Worm (Caenorhabditis elegans) whole organism, young adult: Measurements from ENCODE around the gene kat-1.

ENCODE experiments used
- B0336.3 ChIP-seq: fragments of 200-800 bp; sonication (Bioruptor generic); IDR thresholded peaks from 2 replicates; pipeline ENCODE4 v1.3.6; 2022; ENCODE audit warnings: missing genetic modification characterization, missing compliant biosample characterization
- F39B2.1 ChIP-seq: fragments of 200-800 bp; sonication (Bioruptor generic); IDR thresholded peaks from 2 replicates; pipeline ENCODE4 v1.3.6; 2022; ENCODE audit warnings: missing genetic modification reagents, missing genetic modification characterization, missing compliant biosample characterization
- F49E8.2 ChIP-seq: sonication (generic microtip); optimal IDR thresholded peaks from 3 replicates; lab custom pipeline; 2017; ENCODE audit warnings: missing genetic modification characterization, mild to moderate bottlenecking, missing compliant biosample characterization, antibody characterized with exemption, moderate library complexity; ENCODE audit not compliant: insufficient read depth
- F57C9.4 ChIP-seq: sonication (generic microtip); optimal IDR thresholded peaks from 2 replicates; lab custom pipeline; 2017; ENCODE audit warnings: mild to moderate bottlenecking, missing genetic modification characterization, missing compliant biosample characterization
- T26A5.8 ChIP-seq: sonication (generic microtip); optimal IDR thresholded peaks from 2 replicates; lab custom pipeline; 2016; ENCODE audit warnings: missing genetic modification characterization, missing compliant biosample characterization
- Y53G8AR.9 ChIP-seq: fragments of 200-800 bp; sonication (Bioruptor generic); conservative IDR thresholded peaks from 2 replicates; pipeline ENCODE4 v1.3.6; 2022; ENCODE audit warnings: missing genetic modification reagents, missing genetic modification characterization, missing compliant biosample characterization
- Y56A3A.18 ChIP-seq: fragments of 200-800 bp; sonication (Bioruptor generic); IDR thresholded peaks from 2 replicates; pipeline ENCODE4 v1.3.6; 2022; ENCODE audit warnings: missing genetic modification reagents, missing genetic modification characterization, missing compliant biosample characterization
- akir-1 ChIP-seq: fragments of 200-800 bp; sonication (Bioruptor generic); optimal IDR thresholded peaks from 2 replicates; lab custom pipeline; 2018; ENCODE audit warnings: mild to moderate bottlenecking, missing genetic modification characterization, moderate library complexity, missing compliant biosample characterization
- attf-5 ChIP-seq: fragments of 200-800 bp; sonication (Bioruptor generic); optimal IDR thresholded peaks from 2 replicates; lab custom pipeline; 2018; ENCODE audit warnings: mild to moderate bottlenecking, missing genetic modification characterization, missing compliant biosample characterization
- bed-1 ChIP-seq: fragments of 200-800 bp; sonication (Bioruptor generic); IDR thresholded peaks from 2 replicates; pipeline ENCODE4 v1.3.6; 2022; ENCODE audit warnings: missing genetic modification reagents, missing genetic modification characterization, missing compliant biosample characterization
- cebp-1 ChIP-seq, 2 experiments: fragments of 200-800 bp in 1 of 2; sonication (Bioruptor generic) in 1 of 2; sonication (generic microtip) in 1 of 2; IDR thresholded peaks in 1 of 2; optimal IDR thresholded peaks in 1 of 2; 2 replicates each; pipeline versions ENCODE4 v1.3.6 to Lab custom; 2017 to 2022; ENCODE audit warnings: missing compliant biosample characterization in 2 of 2, missing genetic modification characterization in 2 of 2, mild to moderate bottlenecking in 1 of 2, missing genetic modification reagents in 1 of 2, moderate library complexity in 1 of 2
- ceh-27 ChIP-seq: fragments of 200-800 bp; sonication (Bioruptor generic); optimal IDR thresholded peaks from 2 replicates; lab custom pipeline; 2018; ENCODE audit warnings: mild to moderate bottlenecking, missing genetic modification characterization, moderate library complexity, missing compliant biosample characterization
- ceh-40 ChIP-seq: fragments of 200-800 bp; sonication (Bioruptor generic); IDR thresholded peaks from 2 replicates; pipeline ENCODE4 v1.3.6; 2022; ENCODE audit warnings: missing genetic modification characterization, missing compliant biosample characterization
- chd-7 ChIP-seq: sonication (generic microtip); optimal IDR thresholded peaks from 2 replicates; lab custom pipeline; 2016; ENCODE audit warnings: mild to moderate bottlenecking, missing genetic modification characterization, moderate library complexity, missing compliant biosample characterization
- dox-1 ChIP-seq: fragments of 200-800 bp; sonication (Bioruptor generic); IDR thresholded peaks from 2 replicates; pipeline ENCODE4 v1.3.6; 2022; ENCODE audit warnings: missing genetic modification reagents, missing genetic modification characterization, missing compliant biosample characterization
- dpff-1 ChIP-seq: sonication (generic microtip); optimal IDR thresholded peaks from 2 replicates; lab custom pipeline; 2017; ENCODE audit warnings: mild to moderate bottlenecking, missing genetic modification characterization, missing compliant biosample characterization
- dpl-1 ChIP-seq: fragments of 150-350 bp; optimal IDR thresholded peaks from 2 replicates; lab custom pipeline; 2014; ENCODE audit warnings: missing biosample characterization, missing genetic modification reagents, missing genetic modification characterization
- ets-4 ChIP-seq: fragments of 200-800 bp; sonication (Bioruptor generic); optimal IDR thresholded peaks from 2 replicates; lab custom pipeline; 2018; ENCODE audit warnings: mild to moderate bottlenecking, missing genetic modification characterization, missing compliant biosample characterization
- him-1 ChIP-seq: sonication (generic microtip); optimal IDR thresholded peaks from 2 replicates; lab custom pipeline; 2016; ENCODE audit warnings: missing genotype, missing genetic modification reagents, missing genetic modification characterization, missing compliant biosample characterization
- hlh-12 ChIP-seq: sonication (generic microtip); optimal IDR thresholded peaks from 2 replicates; lab custom pipeline; 2016; ENCODE audit warnings: missing genetic modification characterization, missing compliant biosample characterization
- hlh-26 ChIP-seq: fragments of 200-800 bp; sonication (Bioruptor generic); conservative IDR thresholded peaks from 2 replicates; pipeline ENCODE4 v1.3.6; 2022; ENCODE audit warnings: missing genetic modification reagents, missing genetic modification characterization, missing compliant biosample characterization
- hmg-20 ChIP-seq: fragments of 200-800 bp; sonication (Bioruptor generic); IDR thresholded peaks from 2 replicates; pipeline ENCODE4 v1.3.6; 2022; ENCODE audit warnings: missing genetic modification reagents, missing genetic modification characterization, missing compliant biosample characterization
- hsf-1 ChIP-seq: fragments of 200-800 bp; sonication (Bioruptor generic); IDR thresholded peaks from 2 replicates; pipeline ENCODE4 v1.3.6; 2022; ENCODE audit warnings: missing genetic modification reagents, missing genetic modification characterization, missing compliant biosample characterization
- lag-1 ChIP-seq: fragments of 200-800 bp; sonication (Bioruptor generic); IDR thresholded peaks from 2 replicates; pipeline ENCODE4 v1.3.6; 2022; ENCODE audit warnings: missing genetic modification reagents, missing genetic modification characterization, missing compliant biosample characterization
- let-607 ChIP-seq, 2 experiments: fragments of 200-800 bp in 1 of 2; sonication (Bioruptor generic) in 1 of 2; sonication (generic microtip) in 1 of 2; optimal IDR thresholded peaks; 2 replicates each; lab custom pipeline; 2016 to 2018; ENCODE audit warnings: mild to moderate bottlenecking in 2 of 2, missing compliant biosample characterization in 2 of 2, missing genetic modification characterization in 2 of 2, moderate library complexity in 2 of 2, missing genotype in 1 of 2
- lin-40 ChIP-seq: sonication (generic microtip); optimal IDR thresholded peaks from 2 replicates; lab custom pipeline; 2016; ENCODE audit warnings: missing genetic modification characterization, mild to moderate bottlenecking, missing compliant biosample characterization, missing genotype, missing genetic modification reagents
- lir-1 ChIP-seq: fragments of 200-800 bp; sonication (Bioruptor generic); conservative IDR thresholded peaks from 2 replicates; pipeline ENCODE4 v1.3.6; 2022; ENCODE audit warnings: missing genetic modification reagents, missing genetic modification characterization, missing compliant biosample characterization
- lsl-1 ChIP-seq: fragments of 200-800 bp; sonication (Bioruptor generic); optimal IDR thresholded peaks from 2 replicates; lab custom pipeline; 2018; ENCODE audit warnings: mild to moderate bottlenecking, missing genetic modification characterization, moderate library complexity, missing compliant biosample characterization
- madf-6 ChIP-seq: fragments of 200-800 bp; sonication (Bioruptor generic); IDR thresholded peaks from 2 replicates; pipeline ENCODE4 v1.3.6; 2022; ENCODE audit warnings: missing genetic modification reagents, missing genetic modification characterization, missing compliant biosample characterization
- madf-8 ChIP-seq: fragments of 200-800 bp; sonication (Bioruptor generic); conservative IDR thresholded peaks from 2 replicates; pipeline ENCODE4 v1.3.6; 2022; ENCODE audit warnings: missing genetic modification reagents, missing genetic modification characterization, missing compliant biosample characterization
- mcd-1 ChIP-seq: fragments of 200-800 bp; sonication (Bioruptor generic); IDR thresholded peaks from 2 replicates; pipeline ENCODE4 v1.3.6; 2022; ENCODE audit warnings: missing genetic modification reagents, missing genetic modification characterization, missing compliant biosample characterization
- nfya-1 ChIP-seq: sonication (generic microtip); optimal IDR thresholded peaks from 2 replicates; lab custom pipeline; 2017; ENCODE audit warnings: antibody characterized with exemption, missing compliant biosample characterization, missing genetic modification characterization, borderline replicate concordance; ENCODE audit not compliant: insufficient read depth
- nhr-120 ChIP-seq: fragments of 200-800 bp; sonication (Bioruptor generic); IDR thresholded peaks from 2 replicates; pipeline ENCODE4 v1.3.6; 2022; ENCODE audit warnings: missing genetic modification characterization, missing compliant biosample characterization
- rcor-1 ChIP-seq: fragments of 200-800 bp; sonication (Bioruptor generic); IDR thresholded peaks from 2 replicates; pipeline ENCODE4 v1.3.6; 2022; ENCODE audit warnings: missing genetic modification reagents, missing genetic modification characterization, missing compliant biosample characterization
- sdz-38 ChIP-seq: sonication (generic microtip); optimal IDR thresholded peaks from 2 replicates; lab custom pipeline; 2016; ENCODE audit warnings: missing genotype, missing genetic modification characterization, missing compliant biosample characterization
- snpc-1.1 ChIP-seq: sonication (generic microtip); optimal IDR thresholded peaks from 2 replicates; lab custom pipeline; 2017; ENCODE audit warnings: missing genetic modification characterization, mild to moderate bottlenecking, missing compliant biosample characterization, antibody characterized with exemption, moderate library complexity, missing genotype, missing genetic modification reagents; ENCODE audit not compliant: insufficient read depth
- snpc-1.3 ChIP-seq: sonication (generic microtip); optimal IDR thresholded peaks from 2 replicates; lab custom pipeline; 2017; ENCODE audit warnings: missing genetic modification characterization, mild to moderate bottlenecking, missing compliant biosample characterization, antibody characterized with exemption, moderate library complexity, missing genotype, missing genetic modification reagents; ENCODE audit not compliant: insufficient read depth
- snpc-4 ChIP-seq, 5 experiments: fragments of 150-350 bp in 1 of 5; sonication (generic microtip) in 4 of 5; optimal IDR thresholded peaks; 2 replicates each; lab custom pipeline; 2014 to 2018; ENCODE audit warnings: missing genetic modification characterization in 5 of 5, missing biosample characterization in 3 of 5, antibody characterized with exemption in 2 of 5, mild to moderate bottlenecking in 2 of 5, missing compliant biosample characterization in 2 of 5, missing genotype in 2 of 5, moderate library complexity in 2 of 5, missing genetic modification reagents in 1 of 5
- tlf-1 ChIP-seq: fragments of 200-800 bp; sonication (Bioruptor generic); optimal IDR thresholded peaks from 2 replicates; lab custom pipeline; 2018; ENCODE audit warnings: mild to moderate bottlenecking, missing genetic modification characterization, missing compliant biosample characterization
- zfh-2 ChIP-seq: fragments of 200-800 bp; sonication (Bioruptor generic); conservative IDR thresholded peaks from 2 replicates; pipeline ENCODE4 v1.3.6; 2022; ENCODE audit warnings: missing genetic modification reagents, missing genetic modification characterization, missing compliant biosample characterization
- zim-3 ChIP-seq: sonication (generic microtip); optimal IDR thresholded peaks from 2 replicates; lab custom pipeline; 2017; ENCODE audit warnings: mild to moderate bottlenecking, missing genetic modification characterization, moderate library complexity, missing compliant biosample characterization
- ztf-18 ChIP-seq: sonication (generic microtip); optimal IDR thresholded peaks from 2 replicates; lab custom pipeline; 2016; ENCODE audit warnings: missing genotype, mild to moderate bottlenecking, missing genetic modification characterization, missing compliant biosample characterization
- ztf-22 ChIP-seq: fragments of 200-800 bp; sonication (Bioruptor generic); optimal IDR thresholded peaks from 2 replicates; lab custom pipeline; 2018; ENCODE audit warnings: mild to moderate bottlenecking, missing genetic modification characterization, moderate library complexity, missing compliant biosample characterization
- ztf-25 ChIP-seq: fragments of 200-800 bp; sonication (Bioruptor generic); IDR thresholded peaks from 2 replicates; pipeline ENCODE4 v1.3.6; 2022; ENCODE audit warnings: missing genetic modification reagents, missing genetic modification characterization, missing compliant biosample characterization
- ztf-28 ChIP-seq: fragments of 200-800 bp; sonication (Bioruptor generic); IDR thresholded peaks from 2 replicates; pipeline ENCODE4 v1.3.6; 2022; ENCODE audit warnings: missing genetic modification reagents, missing genetic modification characterization, missing compliant biosample characterization
- ztf-3 ChIP-seq: fragments of 200-800 bp; sonication (Bioruptor generic); optimal IDR thresholded peaks from 2 replicates; lab custom pipeline; 2018; ENCODE audit warnings: mild to moderate bottlenecking, missing genetic modification characterization, missing compliant biosample characterization

Gene kat-1

ce11 chrII:7075564-7076228 lies 2.1 kb downstream of the kat-1 start, which contains the start of gene T02G5.7 (continued):
- TF ChIP-seq lin-40 (tag; lab: Kevin White, UChicago) = no peak
- no peak for TF ChIP-seq dpl-1
- TF ChIP-seq snpc-1.3 = no peak
- TF ChIP-seq ceh-40 (GFP tag; lab: Robert Waterston, UW) = no peak
- peak; percentile 20 for TF ChIP-seq ztf-22
- no peak for TF ChIP-seq ets-4 (GFP tag; lab: Kevin White, UChicago)
- no peak for TF ChIP-seq akir-1 (GFP tag; lab: Kevin White, UChicago)
- no peak for TF ChIP-seq lir-1 (GFP tag; lab: Robert Waterston, UW)
- TF ChIP-seq Y56A3A.18 (GFP tag; lab: Robert Waterston, UW) = no peak
- no peak for TF ChIP-seq ztf-25 (GFP tag; lab: Robert Waterston, UW)
- TF ChIP-seq lag-1 (GFP tag; lab: Robert Waterston, UW) = no peak
- no peak for TF ChIP-seq ceh-27
- TF ChIP-seq F49E8.2 (tag; lab: Kevin White, UChicago) = no peak
- peak; percentile 78 for TF ChIP-seq Y53G8AR.9
- no peak for TF ChIP-seq hlh-26 (GFP tag; lab: Robert Waterston, UW)
- no peak for TF ChIP-seq lsl-1 (GFP tag; lab: Kevin White, UChicago)
- TF ChIP-seq snpc-1.1 (tag; lab: Kevin White, UChicago) = no peak
- no peak for TF ChIP-seq hsf-1
- no peak for TF ChIP-seq him-1 (tag; lab: Kevin White, UChicago)
- no peak for TF ChIP-seq dox-1 (GFP tag; lab: Robert Waterston, UW)
- no peak for TF ChIP-seq ztf-28 (GFP tag; lab: Robert Waterston, UW)
- no peak for TF ChIP-seq hmg-20 (GFP tag; lab: Robert Waterston, UW)
- TF ChIP-seq F57C9.4 (tag; lab: Kevin White, UChicago) = no peak
- peak; percentile 29; the same call in 1 of the 2 replicates for TF ChIP-seq madf-6 (GFP tag; lab: Robert Waterston, UW)
- TF ChIP-seq attf-5 (GFP tag; lab: Kevin White, UChicago) = no peak
- TF ChIP-seq ztf-3 = no peak
- TF ChIP-seq ztf-18 (tag; lab: Kevin White, UChicago) = peak; percentile 15
- TF ChIP-seq hlh-12 = no peak
- TF ChIP-seq dpff-1 = peak; percentile 75
- TF ChIP-seq let-607 (tag; optimal IDR thresholded peaks at IDR 0.05; lab: Kevin White, UChicago) = no peak
- no peak for TF ChIP-seq bed-1 (GFP tag; lab: Robert Waterston, UW)
- TF ChIP-seq madf-8 (GFP tag; lab: Robert Waterston, UW) = no peak
- TF ChIP-seq sdz-38 (tag; lab: Kevin White, UChicago) = no peak
- no peak for TF ChIP-seq snpc-4 (GFP tag; optimal IDR thresholded peaks at IDR 0.05; lab: Kevin White, UChicago)
- no peak for TF ChIP-seq snpc-4 (tag; optimal IDR thresholded peaks at IDR 0.05; lab: Kevin White, UChicago)
- TF ChIP-seq B0336.3 = peak; percentile 59; the same call in 1 of the 2 replicates
- TF ChIP-seq nhr-120 (GFP tag; lab: Robert Waterston, UW) = no peak
- TF ChIP-seq F39B2.1 (GFP tag; lab: Robert Waterston, UW) = no peak
- TF ChIP-seq chd-7 (tag; lab: Kevin White, UChicago) = peak; percentile 21
- no peak for TF ChIP-seq tlf-1 (GFP tag; lab: Kevin White, UChicago)
- no peak for TF ChIP-seq T26A5.8 (tag; lab: Kevin White, UChicago)
- peak; percentile 74 for TF ChIP-seq zim-3 (tag; lab: Kevin White, UChicago)
- peak; percentile 36 for TF ChIP-seq mcd-1
- no peak for TF ChIP-seq cebp-1 (GFP tag; IDR thresholded peaks at IDR 0.05; lab: Robert Waterston, UW)
- peak; percentile 36 for TF ChIP-seq cebp-1 (tag; optimal IDR thresholded peaks at IDR 0.05; lab: Kevin White, UChicago)
- TF ChIP-seq rcor-1 (GFP tag; lab: Robert Waterston, UW) = no peak
- TF ChIP-seq nfya-1 = no peak
- TF ChIP-seq zfh-2 = no peak
